Worm (Caenorhabditis elegans): ENCODE results near the gene C54D2.6.

DNA sequence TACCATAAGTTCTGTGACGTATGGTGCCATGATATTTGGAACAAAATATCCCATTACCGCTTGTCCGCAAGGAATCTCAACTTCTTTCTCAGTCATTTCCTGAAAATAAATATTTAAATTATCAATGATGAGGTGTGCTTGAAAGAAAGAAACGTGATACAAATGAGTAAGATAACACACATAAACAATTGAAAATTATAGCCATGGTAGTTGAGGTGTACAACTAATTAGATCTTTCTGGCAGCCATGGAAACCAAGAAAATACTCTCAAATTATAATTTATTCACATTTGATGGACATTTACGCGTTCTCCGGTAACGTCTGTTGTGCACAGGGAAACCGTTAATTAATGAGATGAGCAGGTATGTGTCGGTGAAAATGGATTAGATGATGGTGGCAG lies 45.0 kb upstream of the C54D2.6 start, which contains the start of gene C39D10.5:
- TF ChIP-seq W03F9.2 (tag; optimal IDR thresholded peaks at IDR 0.05), result no peak
- TF ChIP-seq him-1 (tag; optimal IDR thresholded peaks at IDR 0.05), result no peak
